Worm (Caenorhabditis elegans): ENCODE measurements around the gene mapk-15.

- TF ChIP-seq him-1 (tag; optimal IDR thresholded peaks at IDR 0.05) = no peak
- TF ChIP-seq W03F9.2 (tag; optimal IDR thresholded peaks at IDR 0.05) = no peak
- TF ChIP-seq dao-5 (tag; optimal IDR thresholded peaks at IDR 0.05) = no peak
Observed at ce11 chrIII:6067557-6067956, at the start of gene mapk-15.
